Fruit fly (Drosophila melanogaster) whole organism, embryonic: ENCODE data around the gene CG14655.

ENCODE experiments used
- Atf-2 ChIP-seq: fragments of 200-800 bp; sonication (Bioruptor generic); optimal IDR thresholded peaks from 2 replicates; lab custom pipeline; 2016; ENCODE audit warnings: missing biosample characterization, missing genetic modification characterization
- Bteb2 ChIP-seq: fragments of 200-800 bp; sonication (Bioruptor generic); optimal IDR thresholded peaks from 2 replicates; lab custom pipeline; 2016; ENCODE audit warnings: missing biosample characterization, missing genetic modification characterization
- CG10147 ChIP-seq: fragments of 200-800 bp; sonication (Bioruptor generic); optimal IDR thresholded peaks from 2 replicates; lab custom pipeline; 2019; ENCODE audit warnings: missing biosample characterization, mild to moderate bottlenecking, missing genetic modification characterization, moderate library complexity
- CG10274 ChIP-seq: fragments of 200-800 bp; sonication (Bioruptor generic); optimal IDR thresholded peaks from 3 replicates; lab custom pipeline; 2017; ENCODE audit warnings: missing biosample characterization, mild to moderate bottlenecking, missing genetic modification characterization
- CG10321 ChIP-seq: fragments of 200-800 bp; sonication (Bioruptor generic); IDR thresholded peaks from 2 replicates; pipeline ENCODE4 v1.3.6; 2022; ENCODE audit warnings: missing biosample characterization, missing genetic modification characterization
- CG10462 ChIP-seq: fragments of 200-800 bp; sonication (Bioruptor generic); optimal IDR thresholded peaks from 2 replicates; lab custom pipeline; 2016; ENCODE audit warnings: missing biosample characterization, missing genetic modification characterization
- CG11723 ChIP-seq: fragments of 200-800 bp; sonication (Bioruptor generic); optimal IDR thresholded peaks from 2 replicates; lab custom pipeline; 2017; ENCODE audit warnings: missing biosample characterization, mild to moderate bottlenecking, missing genetic modification characterization
- CG12071 ChIP-seq: fragments of 200-800 bp; sonication (Bioruptor generic); optimal IDR thresholded peaks from 3 replicates; lab custom pipeline; 2018; ENCODE audit warnings: missing biosample characterization, mild to moderate bottlenecking, missing genetic modification characterization
- CG12391 ChIP-seq: fragments of 200-800 bp; sonication (Bioruptor generic); optimal IDR thresholded peaks from 3 replicates; lab custom pipeline; 2018; ENCODE audit warnings: missing biosample characterization, mild to moderate bottlenecking, missing genetic modification characterization, moderate library complexity
- CG13894 ChIP-seq: fragments of 200-800 bp; sonication (Bioruptor generic); optimal IDR thresholded peaks from 3 replicates; lab custom pipeline; 2018; ENCODE audit warnings: missing biosample characterization, mild to moderate bottlenecking, missing genetic modification characterization, moderate library complexity
- CG14965 ChIP-seq: fragments of 200-800 bp; sonication (Bioruptor generic); optimal IDR thresholded peaks from 2 replicates; lab custom pipeline; 2016; ENCODE audit warnings: missing biosample characterization, missing genetic modification characterization, borderline replicate concordance
- CG15011 ChIP-seq: fragments of 200-800 bp; sonication (Bioruptor generic); optimal IDR thresholded peaks from 3 replicates; lab custom pipeline; 2018; ENCODE audit warnings: missing biosample characterization, mild to moderate bottlenecking, missing genetic modification characterization
- CG16779 ChIP-seq: fragments of 200-800 bp; sonication (Bioruptor generic); IDR thresholded peaks from 2 replicates; pipeline ENCODE4 v1.3.6; 2022; ENCODE audit warnings: missing biosample characterization, missing genetic modification characterization
- CG17359 ChIP-seq: fragments of 200-800 bp; sonication (Bioruptor generic); optimal IDR thresholded peaks from 3 replicates; lab custom pipeline; 2018; ENCODE audit warnings: missing biosample characterization, mild to moderate bottlenecking, missing genetic modification characterization, moderate library complexity
- CG1792 ChIP-seq: fragments of 200-800 bp; sonication (Bioruptor generic); optimal IDR thresholded peaks from 2 replicates; lab custom pipeline; 2016; ENCODE audit warnings: missing biosample characterization, missing genetic modification characterization
- CG18599 ChIP-seq: fragments of 200-800 bp; sonication (Bioruptor generic); optimal IDR thresholded peaks from 3 replicates; lab custom pipeline; 2017; ENCODE audit warnings: missing biosample characterization, missing genetic modification characterization, mild to moderate bottlenecking, moderate library complexity, missing genetic modification reagents
- CG18619 ChIP-seq: fragments of 200-800 bp; sonication (Bioruptor generic); optimal IDR thresholded peaks from 3 replicates; lab custom pipeline; 2017; ENCODE audit warnings: missing biosample characterization, mild to moderate bottlenecking, missing genetic modification characterization
- CG3838 ChIP-seq: fragments of 200-800 bp; sonication (Bioruptor generic); optimal IDR thresholded peaks from 3 replicates; lab custom pipeline; 2016; ENCODE audit warnings: missing biosample characterization, missing genetic modification characterization
- CG4424 ChIP-seq: fragments of 200-800 bp; sonication (Bioruptor generic); optimal IDR thresholded peaks from 3 replicates; lab custom pipeline; 2016; ENCODE audit warnings: missing biosample characterization, missing genetic modification characterization
- CG4820 ChIP-seq: fragments of 200-800 bp; sonication (Bioruptor generic); optimal IDR thresholded peaks from 3 replicates; lab custom pipeline; 2016; ENCODE audit warnings: missing biosample characterization, missing genetic modification characterization
- CG5180 ChIP-seq: fragments of 200-800 bp; sonication (Bioruptor generic); optimal IDR thresholded peaks from 3 replicates; lab custom pipeline; 2017; ENCODE audit warnings: missing biosample characterization, missing genetic modification characterization, mild to moderate bottlenecking, moderate library complexity, missing genetic modification reagents
- CG5245 ChIP-seq: fragments of 200-800 bp; sonication (Bioruptor generic); optimal IDR thresholded peaks from 3 replicates; lab custom pipeline; 2016; ENCODE audit warnings: missing biosample characterization, missing genetic modification characterization
- CG7839 ChIP-seq: fragments of 200-800 bp; sonication (Bioruptor generic); optimal IDR thresholded peaks from 3 replicates; lab custom pipeline; 2018; ENCODE audit warnings: missing biosample characterization, mild to moderate bottlenecking, missing genetic modification characterization, moderate library complexity
- CG8089 ChIP-seq: fragments of 200-800 bp; sonication (Bioruptor generic); optimal IDR thresholded peaks from 3 replicates; lab custom pipeline; 2016; ENCODE audit warnings: missing biosample characterization, missing genetic modification characterization
- CG8924 ChIP-seq: fragments of 200-800 bp; optimal IDR thresholded peaks from 3 replicates; lab custom pipeline; 2019; ENCODE audit warnings: missing biosample characterization, mild to moderate bottlenecking, missing genetic modification characterization, moderate library complexity
- CG9797 ChIP-seq: fragments of 200-800 bp; sonication (Bioruptor generic); optimal IDR thresholded peaks from 3 replicates; lab custom pipeline; 2018; ENCODE audit warnings: missing biosample characterization, mild to moderate bottlenecking, missing genetic modification characterization
- Dek ChIP-seq: fragments of 200-800 bp; sonication (Bioruptor generic); optimal IDR thresholded peaks from 3 replicates; lab custom pipeline; 2019; ENCODE audit warnings: missing biosample characterization, mild to moderate bottlenecking, missing genetic modification characterization, moderate library complexity
- Dp ChIP-seq: fragments of 200-800 bp; sonication (Bioruptor generic); optimal IDR thresholded peaks from 2 replicates; lab custom pipeline; 2018; ENCODE audit warnings: missing biosample characterization, mild to moderate bottlenecking, missing genetic modification characterization, moderate library complexity
- Dref ChIP-seq: fragments of 200-800 bp; sonication (Bioruptor generic); IDR thresholded peaks from 2 replicates; pipeline ENCODE4 v1.3.6; 2022; ENCODE audit warnings: missing biosample characterization, missing genetic modification characterization
- ERR ChIP-seq: fragments of 200-800 bp; sonication (Bioruptor generic); optimal IDR thresholded peaks from 2 replicates; lab custom pipeline; 2016; ENCODE audit warnings: missing biosample characterization, missing genetic modification characterization
- Hand ChIP-seq: fragments of 200-800 bp; sonication (Bioruptor generic); optimal IDR thresholded peaks from 2 replicates; lab custom pipeline; 2017; ENCODE audit warnings: mild to moderate bottlenecking, missing biosample characterization, missing genetic modification reagents, missing genetic modification characterization
- Mad ChIP-seq: fragments of 200-800 bp; sonication (Bioruptor generic); optimal IDR thresholded peaks from 2 replicates; lab custom pipeline; 2016; ENCODE audit warnings: missing biosample characterization, missing genetic modification characterization
- Nf-YA ChIP-seq: fragments of 200-800 bp; sonication (Bioruptor generic); IDR thresholded peaks from 2 replicates; pipeline ENCODE4 v1.3.6; 2022; ENCODE audit warnings: missing biosample characterization, missing genetic modification characterization
- Nf-YC ChIP-seq: fragments of 200-800 bp; optimal IDR thresholded peaks from 3 replicates; lab custom pipeline; 2019; ENCODE audit warnings: missing biosample characterization, mild to moderate bottlenecking, missing genetic modification characterization, moderate library complexity
- NfI ChIP-seq: fragments of 200-800 bp; sonication (Bioruptor generic); optimal IDR thresholded peaks from 3 replicates; lab custom pipeline; 2018; ENCODE audit warnings: missing biosample characterization, mild to moderate bottlenecking, missing genetic modification characterization, moderate library complexity
- Trl ChIP-seq, 3 experiments: fragments of >200 bp in 2 of 3; fragments of 200-800 bp in 1 of 3; sonication (Bioruptor generic) in 1 of 3; optimal IDR thresholded peaks; 2 replicates in 1 of 3; 3 replicates in 2 of 3; lab custom pipeline; 2016 to 2017; ENCODE audit warnings: missing biosample characterization in 1 of 3, missing genetic modification characterization in 1 of 3
- cad ChIP-seq: fragments of >200 bp; optimal IDR thresholded peaks from 2 replicates; lab custom pipeline; 2017; ENCODE audit warnings: missing biosample characterization, missing genetic modification characterization
- chn ChIP-seq: fragments of 200-800 bp; sonication (Bioruptor generic); optimal IDR thresholded peaks from 2 replicates; lab custom pipeline; 2016; ENCODE audit warnings: missing biosample characterization, missing genetic modification characterization
- crp ChIP-seq, 2 experiments: fragments of 200-800 bp; sonication (Bioruptor generic); optimal IDR thresholded peaks; 2 replicates in 1 of 2; 3 replicates in 1 of 2; lab custom pipeline; 2017; ENCODE audit warnings: missing biosample characterization in 2 of 2, missing genetic modification characterization in 2 of 2, mild to moderate bottlenecking in 1 of 2, moderate library complexity in 1 of 2
- ham ChIP-seq: fragments of 200-800 bp; sonication (Bioruptor generic); IDR thresholded peaks from 2 replicates; pipeline ENCODE4 v1.3.6; 2022; ENCODE audit warnings: missing biosample characterization, missing genetic modification characterization
- kni ChIP-seq: fragments of 200-800 bp; sonication (Bioruptor generic); optimal IDR thresholded peaks from 3 replicates; lab custom pipeline; 2017; ENCODE audit warnings: mild to moderate bottlenecking, missing biosample characterization, missing genetic modification reagents, missing genetic modification characterization
- lbe ChIP-seq: fragments of 200-800 bp; sonication (Bioruptor generic); optimal IDR thresholded peaks from 2 replicates; lab custom pipeline; 2016; ENCODE audit warnings: missing biosample characterization, mild to moderate bottlenecking, missing genetic modification characterization
- lilli ChIP-seq: fragments of 200-800 bp; sonication (Bioruptor generic); optimal IDR thresholded peaks from 3 replicates; lab custom pipeline; 2016; ENCODE audit warnings: missing biosample characterization, missing genetic modification characterization
- schlank ChIP-seq: fragments of 200-800 bp; sonication (Bioruptor generic); optimal IDR thresholded peaks from 2 replicates; lab custom pipeline; 2018; ENCODE audit warnings: missing biosample characterization, mild to moderate bottlenecking, missing genetic modification characterization
- slou ChIP-seq: fragments of 200-800 bp; sonication (Bioruptor generic); optimal IDR thresholded peaks from 3 replicates; lab custom pipeline; 2016; ENCODE audit warnings: missing biosample characterization, missing genetic modification characterization
- trem ChIP-seq: fragments of 200-800 bp; optimal IDR thresholded peaks from 3 replicates; lab custom pipeline; 2019; ENCODE audit warnings: missing biosample characterization, mild to moderate bottlenecking, missing genetic modification characterization, moderate library complexity
- zen ChIP-seq: fragments of 200-800 bp; sonication (Bioruptor generic); optimal IDR thresholded peaks from 3 replicates; lab custom pipeline; 2018; ENCODE audit warnings: missing biosample characterization, mild to moderate bottlenecking, missing genetic modification characterization, moderate library complexity

The CG14655 gene

dm6 chr3R:4739492-4740431, 40.3 kb downstream of the CG14655 start (continued):
- TF ChIP-seq CG17359 = peak; percentile 81
- TF ChIP-seq slou (GFP tag; lab: Kevin White, UChicago) = peak; percentile 69
- TF ChIP-seq CG10462 (GFP tag; lab: Kevin White, UChicago) = peak; percentile 78
- TF ChIP-seq ham = no peak
- peak; percentile 64 for TF ChIP-seq kni
- peak; percentile 41 for TF ChIP-seq ERR (GFP tag; lab: Kevin White, UChicago)
- TF ChIP-seq CG7839 (tag; lab: Kevin White, UChicago) = peak; percentile 89
- peak; percentile 3 for TF ChIP-seq schlank (tag; lab: Kevin White, UChicago)
- peak; percentile 89 for TF ChIP-seq CG12391 (tag; lab: Kevin White, UChicago)
- TF ChIP-seq Atf-2 (GFP tag; lab: Kevin White, UChicago) = peak; percentile 90
- TF ChIP-seq Mad = peak; percentile 79
- TF ChIP-seq CG13894 (tag; lab: Kevin White, UChicago) = peak; percentile 5
- peak; percentile 89 for TF ChIP-seq CG18599 (GFP tag; lab: Kevin White, UChicago)
- peak; percentile 54 for TF ChIP-seq Hand
- TF ChIP-seq CG4820 (GFP tag; lab: Kevin White, UChicago) = peak; percentile 86
- peak; percentile 79 for TF ChIP-seq CG10274 (GFP tag; lab: Kevin White, UChicago)
- TF ChIP-seq NfI = peak; percentile 84
- TF ChIP-seq Nf-YA (GFP tag; lab: Robert Waterston, UW) = no peak
- peak; percentile 93 for TF ChIP-seq CG4424 (GFP tag; lab: Kevin White, UChicago)
- peak; percentile 57 for TF ChIP-seq CG8089 (GFP tag; lab: Kevin White, UChicago)
- TF ChIP-seq chn (GFP tag; lab: Kevin White, UChicago) = peak; percentile 77
- TF ChIP-seq lilli (GFP tag; lab: Kevin White, UChicago) = peak; percentile 90
- TF ChIP-seq CG10147 = peak; percentile 82
- peak; percentile 63 for TF ChIP-seq CG5180
- TF ChIP-seq CG11723 (GFP tag; lab: Kevin White, UChicago) = peak; percentile 84
- TF ChIP-seq CG16779 = no peak
- TF ChIP-seq Nf-YC (tag; lab: Kevin White, UChicago) = peak; percentile 69
- no peak for TF ChIP-seq CG10321 (GFP tag; lab: Robert Waterston, UW)
- TF ChIP-seq cad (GFP tag; lab: Kevin White, UChicago) = no peak
- peak; percentile 80 for TF ChIP-seq Dek
- peak in 1 of 2 experiments; percentile 45 for TF ChIP-seq crp (GFP tag; optimal IDR thresholded peaks at IDR 0.05; lab: Kevin White, UChicago)
- TF ChIP-seq CG15011 (GFP tag; lab: Kevin White, UChicago) = peak; percentile 78
- peak; percentile 70 for TF ChIP-seq Bteb2
- TF ChIP-seq Trl (optimal IDR thresholded peaks at IDR 0.05; lab: Kevin White, UChicago) = peak; percentile 90 to 93
- TF ChIP-seq Trl (GFP tag; optimal IDR thresholded peaks at IDR 0.05; lab: Kevin White, UChicago) = peak; percentile 45
- peak; percentile 69 for TF ChIP-seq CG3838
- TF ChIP-seq CG5245 = peak; percentile 62
- TF ChIP-seq CG12071 = no peak
- TF ChIP-seq trem = peak; percentile 9
- peak; percentile 34 for TF ChIP-seq lbe (GFP tag; lab: Kevin White, UChicago)
- peak; percentile 22 for TF ChIP-seq Dp
- no peak for TF ChIP-seq CG14965 (GFP tag; lab: Kevin White, UChicago)
- TF ChIP-seq CG8924 (tag; lab: Kevin White, UChicago) = peak; percentile 85
- TF ChIP-seq CG18619 = peak; percentile 89
- no peak for TF ChIP-seq Dref
- TF ChIP-seq zen (tag; lab: Kevin White, UChicago) = peak; percentile 21
- TF ChIP-seq CG1792 (GFP tag; lab: Kevin White, UChicago) = peak; percentile 60
- TF ChIP-seq CG9797 = no peak
